Worm (Caenorhabditis elegans): ENCODE data around the gene ift-43.

DNA sequence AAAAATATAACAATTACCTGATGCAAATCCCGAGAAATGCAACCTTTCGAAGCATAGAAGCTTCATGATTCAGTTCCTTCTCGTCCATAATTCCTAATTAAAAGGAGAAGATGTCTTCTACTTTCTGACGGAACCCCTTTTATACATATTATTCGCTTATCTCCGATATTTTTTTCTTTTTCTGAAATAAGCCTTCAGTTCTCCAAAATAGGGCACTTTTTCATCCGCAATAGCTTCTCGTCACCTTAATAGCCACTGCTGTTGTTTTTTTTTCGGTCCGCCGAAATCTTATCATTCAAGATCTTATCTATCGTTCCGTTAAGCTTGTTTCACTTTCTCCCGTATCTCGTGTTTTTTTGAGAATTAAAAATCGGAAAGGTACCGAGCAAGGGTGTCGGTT, 8.3 kb downstream of the ift-43 start, which contains the start of gene bli-2:
- TF ChIP-seq nhr-76 (tag; optimal IDR thresholded peaks at IDR 0.05) (no peak), nhr-12 (tag; optimal IDR thresholded peaks at IDR 0.05) (no peak), elt-3 (tag; optimal IDR thresholded peaks at IDR 0.05) (no peak), unc-39 (tag; optimal IDR thresholded peaks at IDR 0.05) (no peak), lin-13 (tag; optimal IDR thresholded peaks at IDR 0.05) (no peak), elt-1 (tag; optimal IDR thresholded peaks at IDR 0.05; ENCODE audit: borderline replicate concordance, insufficient read depth) (no peak), nhr-237 (tag; optimal IDR thresholded peaks at IDR 0.05) (no peak), mep-1 (tag; optimal IDR thresholded peaks at IDR 0.05) (no peak), drap-1 (GFP tag; optimal IDR thresholded peaks at IDR 0.05) (no peak), ztf-11 (tag; optimal IDR thresholded peaks at IDR 0.05) (no peak)

All from whole organism, mixed stage, embryonic.